Worm (Caenorhabditis elegans) whole organism, mixed stage, embryonic: ENCODE measurements around the gene nas-11.

Experiments
- sptf-1 ChIP-seq: sonication (generic microtip); optimal IDR thresholded peaks from 2 replicates; lab custom pipeline; 2017; ENCODE audit warnings: mild to moderate bottlenecking, missing genetic modification characterization, moderate library complexity, missing compliant biosample characterization
- ztf-11 ChIP-seq: fragments of 150-350 bp; optimal IDR thresholded peaks from 2 replicates; lab custom pipeline; 2014; ENCODE audit warnings: missing biosample characterization, missing genetic modification characterization

DNA sequence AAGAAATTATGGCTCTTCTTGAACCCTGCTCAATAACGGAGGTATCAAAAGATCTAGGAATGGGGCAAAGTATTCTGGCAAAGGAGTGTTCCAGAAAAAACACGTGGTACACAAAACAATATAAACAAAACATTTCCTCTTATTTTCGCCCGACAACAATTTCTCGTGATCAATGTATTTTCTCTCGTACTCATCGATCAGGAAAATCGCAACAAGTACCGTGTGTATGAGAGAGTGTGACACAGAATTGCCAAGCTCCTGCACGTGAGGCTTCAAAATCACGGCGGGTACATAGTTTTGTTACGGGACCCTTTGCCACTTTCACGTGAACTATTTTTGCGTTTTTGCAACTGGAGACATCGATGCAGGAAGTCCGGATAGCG is 27.6 kb downstream of the nas-11 start:
- TF ChIP-seq ztf-11 (tag; lab: Kevin White, UChicago): no peak
- TF ChIP-seq sptf-1 (tag; lab: Kevin White, UChicago): no peak
